Worm (Caenorhabditis elegans) whole organism, mixed stage, embryonic: ENCODE results near the gene Y54G2A.50.

Source experiments
- blmp-1 ChIP-seq: fragments of 150-350 bp; optimal IDR thresholded peaks from 2 replicates; lab custom pipeline; 2014; ENCODE audit warnings: missing biosample characterization, missing genetic modification characterization
- ceh-39 ChIP-seq: fragments of 150-350 bp; optimal IDR thresholded peaks from 2 replicates; lab custom pipeline; 2014; ENCODE audit warnings: missing biosample characterization, missing genetic modification characterization
- ces-1 ChIP-seq: fragments of 150-350 bp; optimal IDR thresholded peaks from 2 replicates; lab custom pipeline; 2014; ENCODE audit warnings: missing biosample characterization, missing genetic modification reagents, missing genetic modification characterization
- elt-1 ChIP-seq: sonication (generic microtip); optimal IDR thresholded peaks from 2 replicates; lab custom pipeline; 2017; ENCODE audit warnings: missing genetic modification characterization, mild to moderate bottlenecking, missing compliant biosample characterization, antibody characterized with exemption, moderate library complexity, borderline replicate concordance; ENCODE audit not compliant: insufficient read depth
- lin-13 ChIP-seq: fragments of 150-350 bp; optimal IDR thresholded peaks from 2 replicates; lab custom pipeline; 2014; ENCODE audit warnings: missing biosample characterization, missing genetic modification characterization
- nhr-12 ChIP-seq: fragments of 150-350 bp; optimal IDR thresholded peaks from 2 replicates; lab custom pipeline; 2014; ENCODE audit warnings: missing biosample characterization, missing genetic modification characterization
- tbx-8 ChIP-seq: fragments of 200-800 bp; sonication (Bioruptor generic); optimal IDR thresholded peaks from 2 replicates; lab custom pipeline; 2018; ENCODE audit warnings: mild to moderate bottlenecking, missing genetic modification characterization, moderate library complexity, missing compliant biosample characterization
- unc-39 ChIP-seq: fragments of 150-350 bp; optimal IDR thresholded peaks from 2 replicates; lab custom pipeline; 2014; ENCODE audit warnings: missing biosample characterization, missing genetic modification characterization
- ztf-11 ChIP-seq: fragments of 150-350 bp; optimal IDR thresholded peaks from 2 replicates; lab custom pipeline; 2014; ENCODE audit warnings: missing biosample characterization, missing genetic modification characterization

DNA sequence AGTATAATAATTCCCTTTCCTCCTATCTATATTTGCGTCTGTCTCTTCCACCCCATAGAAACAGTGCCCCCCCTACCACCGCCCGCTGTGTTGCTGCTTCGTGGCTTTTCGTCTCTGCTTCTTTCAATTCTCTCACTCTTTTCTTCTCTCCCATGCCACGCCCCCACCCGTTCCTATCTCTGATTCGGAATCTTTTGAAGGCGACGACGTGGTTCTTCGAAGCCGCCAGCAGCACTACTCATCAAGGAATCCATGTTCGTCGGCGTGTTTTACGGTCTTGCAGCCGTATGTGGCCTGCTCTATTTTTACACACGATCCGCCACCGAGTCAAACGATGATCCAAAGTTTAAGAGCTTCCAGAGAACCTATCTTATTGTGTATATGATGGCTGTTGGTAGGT lies 13.4 kb downstream of the Y54G2A.50 start, which contains the start of gene samt-1:
- TF ChIP-seq nhr-12 (tag; lab: Kevin White, UChicago) (no peak), ztf-11 (tag; lab: Kevin White, UChicago) (no peak), elt-1 (tag; lab: Kevin White, UChicago) (no peak), tbx-8 (GFP tag; lab: Kevin White, UChicago) (no peak), unc-39 (no peak), lin-13 (tag; lab: Kevin White, UChicago) (no peak), blmp-1 (tag; lab: Kevin White, UChicago) (no peak), ces-1 (GFP tag; lab: Kevin White, UChicago) (no peak), ceh-39 (no peak)
